Fruit fly (Drosophila melanogaster): ENCODE results near the gene CG4596.

CG4596 gene

dm6 chr3R:10854243-10854874 is 18.5 kb upstream of the CG4596 start, which contains the start of the genes CG6567 and CG4511:
TSS of gene CG6567 (minus strand) at chr3R:10854451.
TSS of gene CG4511 (plus strand) at chr3R:10854501.
- TF ChIP-seq CG1621 (tag; optimal IDR thresholded peaks at IDR 0.05) (peak; percentile 87), eg (GFP tag; IDR thresholded peaks at IDR 0.05) (no peak), CG6808 (GFP tag; optimal IDR thresholded peaks at IDR 0.05) (no peak)

dm6 chr3R:10856618-10857017 is 16.2 kb upstream of the CG4596 start, which contains the start of gene CG4570:
TSS of gene CG4570 (plus strand) at chr3R:10856807.
- TF ChIP-seq CG31627 (GFP tag; optimal IDR thresholded peaks at IDR 0.05) (no peak), CG8319 (GFP tag; optimal IDR thresholded peaks at IDR 0.05) (no peak), OdsH (GFP tag; optimal IDR thresholded peaks at IDR 0.05) (no peak), CG15336 (GFP tag; IDR thresholded peaks at IDR 0.05) (no peak), CG16779 (tag; optimal IDR thresholded peaks at IDR 0.05) (no peak), topi (GFP tag; optimal IDR thresholded peaks at IDR 0.05) (no peak), vri (GFP tag; optimal IDR thresholded peaks at IDR 0.05) (no peak), Gug (GFP tag; IDR thresholded peaks at IDR 0.05) (no peak), acj6 (GFP tag; optimal IDR thresholded peaks at IDR 0.05) (no peak), Hr38 (GFP tag; optimal IDR thresholded peaks at IDR 0.05) (no peak), Sox15 (GFP tag; optimal IDR thresholded peaks at IDR 0.05) (no peak), Sox14 (GFP tag; optimal IDR thresholded peaks at IDR 0.05) (no peak), CG32006 (GFP tag; optimal IDR thresholded peaks at IDR 0.05) (no peak), CG9139 (GFP tag; optimal IDR thresholded peaks at IDR 0.05) (no peak), CG6808 (GFP tag; optimal IDR thresholded peaks at IDR 0.05) (no peak), CG11902 (GFP tag; optimal IDR thresholded peaks at IDR 0.05) (no peak), Hr4 (GFP tag; optimal IDR thresholded peaks at IDR 0.05) (no peak)

- TF ChIP-seq Lpt (GFP tag; optimal IDR thresholded peaks at IDR 0.05) (no peak), CG16779 (tag; optimal IDR thresholded peaks at IDR 0.05) (no peak), cyc (GFP tag; optimal IDR thresholded peaks at IDR 0.05) (no peak)
Measured at dm6 chr3R:10859713-10860112, 13.1 kb upstream of the CG4596 start, which contains the start of gene CG14694. TSS of gene CG14694 (minus strand) at chr3R:10859813.

dm6 chr3R:10862773-10863445 is 9.9 kb upstream of the CG4596 start, which contains the start of gene CG6574:
TSS of gene CG6574 (minus strand) at chr3R:10862988.
- no peak for TF ChIP-seq CG3919 (GFP tag; optimal IDR thresholded peaks at IDR 0.05)
- TF ChIP-seq topi (GFP tag; optimal IDR thresholded peaks at IDR 0.05): peak; percentile 7
- TF ChIP-seq CG7368 (GFP tag; optimal IDR thresholded peaks at IDR 0.05): peak; percentile 30
- no peak for TF ChIP-seq fd85E (GFP tag; optimal IDR thresholded peaks at IDR 0.05)
- TF ChIP-seq esn (GFP tag; optimal IDR thresholded peaks at IDR 0.05): peak; percentile 43
- TF ChIP-seq eg (GFP tag; IDR thresholded peaks at IDR 0.05): peak; percentile 61; the same call in 1 of the 3 replicates
- no peak for TF ChIP-seq CG16779 (tag; optimal IDR thresholded peaks at IDR 0.05)
- TF ChIP-seq CG8632 (GFP tag; optimal IDR thresholded peaks at IDR 0.05): no peak
- peak; percentile 74 for TF ChIP-seq Eip78C (GFP tag)
- peak; percentile 32; the same call in 2 of the 3 replicates for TF ChIP-seq CG6163 (GFP tag; IDR thresholded peaks at IDR 0.05)
- peak; percentile 20 for TF ChIP-seq CG31627 (GFP tag; optimal IDR thresholded peaks at IDR 0.05)
- TF ChIP-seq net (GFP tag; optimal IDR thresholded peaks at IDR 0.05): peak; percentile 3
- peak; percentile 20 for TF ChIP-seq CG11762 (GFP tag; optimal IDR thresholded peaks at IDR 0.05; ENCODE audit: insufficient read depth)
- TF ChIP-seq fkh (GFP tag; optimal IDR thresholded peaks at IDR 0.05): peak; percentile 77
- TF ChIP-seq vri (GFP tag; optimal IDR thresholded peaks at IDR 0.05): peak; percentile 79
- peak; percentile 7 for TF ChIP-seq Sox14 (GFP tag; optimal IDR thresholded peaks at IDR 0.05)
- TF ChIP-seq lz (GFP tag; optimal IDR thresholded peaks at IDR 0.05): peak; percentile 18
- no peak for TF ChIP-seq Ets21C (GFP tag; optimal IDR thresholded peaks at IDR 0.05)
- TF ChIP-seq achi (GFP tag; optimal IDR thresholded peaks at IDR 0.05): peak; percentile 20
- no peak for TF ChIP-seq CG6276 (GFP tag; optimal IDR thresholded peaks at IDR 0.05)
